Fruit fly (Drosophila melanogaster): Measurements from ENCODE around the gene Chc.

Gene Chc

dm6 chrX:15788235-15789187, 46.8 kb downstream of the Chc start, which contains the start of gene Rhp (continued):
- peak; percentile 44 for TF ChIP-seq CG17385 (GFP tag; optimal IDR thresholded peaks at IDR 0.05)
- TF ChIP-seq HmgZ (tag; optimal IDR thresholded peaks at IDR 0.05), result no peak
- TF ChIP-seq CG2875 (GFP tag; optimal IDR thresholded peaks at IDR 0.05), result peak; percentile 46
- TF ChIP-seq Max (GFP tag; optimal IDR thresholded peaks at IDR 0.05), result peak; percentile 18
- TF ChIP-seq Fer2 (tag; optimal IDR thresholded peaks at IDR 0.05), result peak; percentile 35
- no peak for TF ChIP-seq pho (GFP tag; optimal IDR thresholded peaks at IDR 0.05)
- no peak for TF ChIP-seq zfh2 (GFP tag; optimal IDR thresholded peaks at IDR 0.05)
- no peak for TF ChIP-seq ewg (GFP tag; optimal IDR thresholded peaks at IDR 0.05)
- peak; percentile 12 for TF ChIP-seq CG7556 (GFP tag; optimal IDR thresholded peaks at IDR 0.05)
- peak; percentile 51 for TF ChIP-seq CG3995 (GFP tag; optimal IDR thresholded peaks at IDR 0.05)
- peak; percentile 16 for TF ChIP-seq CG3281 (GFP tag; optimal IDR thresholded peaks at IDR 0.05)
- TF ChIP-seq gsb (GFP tag; IDR thresholded peaks at IDR 0.05), result no peak
- peak in 1 of 2 experiments; percentile 17 for TF ChIP-seq Eip74EF (GFP tag; optimal IDR thresholded peaks at IDR 0.05)
- peak; percentile 6 for TF ChIP-seq CG6254 (GFP tag; optimal IDR thresholded peaks at IDR 0.05)
- no peak for TF ChIP-seq ap (GFP tag; IDR thresholded peaks at IDR 0.05)
- no peak for TF ChIP-seq sisA (GFP tag; IDR thresholded peaks at IDR 0.05)
- no peak for TF ChIP-seq CG7372 (GFP tag; IDR thresholded peaks at IDR 0.05)
- TF ChIP-seq ind (GFP tag; optimal IDR thresholded peaks at IDR 0.05), result no peak
- peak; percentile 68 for TF ChIP-seq BtbVII (GFP tag; optimal IDR thresholded peaks at IDR 0.05)
- no peak for TF ChIP-seq Chrac-16 (GFP tag; optimal IDR thresholded peaks at IDR 0.05)
- peak; percentile 15; the same call in 1 of the 3 replicates for TF ChIP-seq CG6791 (GFP tag; IDR thresholded peaks at IDR 0.05; ENCODE audit: partially characterized antibody)
- TF ChIP-seq pb (GFP tag; optimal IDR thresholded peaks at IDR 0.05), result no peak
- peak; percentile 3 for TF ChIP-seq scrt (GFP tag; optimal IDR thresholded peaks at IDR 0.05)
- no peak for TF ChIP-seq Sry-δ (GFP tag; optimal IDR thresholded peaks at IDR 0.05)
- no peak for TF ChIP-seq D19B (GFP tag; optimal IDR thresholded peaks at IDR 0.05)
- peak; percentile 37 for TF ChIP-seq pzg (GFP tag; optimal IDR thresholded peaks at IDR 0.05)
- peak; percentile 33 for TF ChIP-seq Sry-β (GFP tag; optimal IDR thresholded peaks at IDR 0.05)
- TF ChIP-seq CG34224 (GFP tag; IDR thresholded peaks at IDR 0.05; ENCODE audit: partially characterized antibody), result peak; percentile 27; the same call in 1 of the 3 replicates
- peak; percentile 51 for TF ChIP-seq unpg (GFP tag; optimal IDR thresholded peaks at IDR 0.05)
- peak; percentile 23 for TF ChIP-seq pfk (GFP tag; optimal IDR thresholded peaks at IDR 0.05)
- TF ChIP-seq gcm (GFP tag; optimal IDR thresholded peaks at IDR 0.05), result peak; percentile 71
- peak; percentile 57 for TF ChIP-seq dmrt11E (tag; optimal IDR thresholded peaks at IDR 0.05)
- peak; percentile 54; the same call in 1 of the 2 replicates for TF ChIP-seq amos (GFP tag; IDR thresholded peaks at IDR 0.05; ENCODE audit: partially characterized antibody)
- no peak for TF ChIP-seq yki (optimal IDR thresholded peaks at IDR 0.05)
- TF ChIP-seq CG9797 (GFP tag; optimal IDR thresholded peaks at IDR 0.05), result peak; percentile 61
- no peak for TF ChIP-seq CG8290 (GFP tag; optimal IDR thresholded peaks at IDR 0.05)
- peak in 1 of 2 experiments; percentile 84 for TF ChIP-seq CG8290 (tag; optimal IDR thresholded peaks at IDR 0.05)
- peak; percentile 39 for TF ChIP-seq CG2202 (tag; optimal IDR thresholded peaks at IDR 0.05)
- no peak for TF ChIP-seq croc (GFP tag; conservative IDR thresholded peaks at IDR 0.05)
- peak; percentile 45 for TF ChIP-seq CG2116 (GFP tag; optimal IDR thresholded peaks at IDR 0.05)
- no peak; the same call in 1 of the 2 replicates for TF ChIP-seq CG17328 (GFP tag; IDR thresholded peaks at IDR 0.05)
- TF ChIP-seq CG7271 (tag; optimal IDR thresholded peaks at IDR 0.05), result no peak
- no peak for TF ChIP-seq Kr (GFP tag; optimal IDR thresholded peaks at IDR 0.05)
- peak; percentile 90 for TF ChIP-seq sens (GFP tag)
- peak; percentile 37; the same call in 1 of the 3 replicates for TF ChIP-seq CG17361 (GFP tag; IDR thresholded peaks at IDR 0.05)
- no peak for TF ChIP-seq nau (GFP tag; optimal IDR thresholded peaks at IDR 0.05)
- no peak for TF ChIP-seq hkb (optimal IDR thresholded peaks at IDR 0.05)
- peak; percentile 66 for TF ChIP-seq hkb (GFP tag; IDR thresholded peaks at IDR 0.05)

All from whole organism, embryonic.